Worm (Caenorhabditis elegans) whole organism, midembryonic: ENCODE data around the gene mrp-2.

ENCODE experiments used
- med-1 ChIP-seq: sonication (generic microtip); optimal IDR thresholded peaks from 2 replicates; lab custom pipeline; 2017; ENCODE audit warnings: missing genetic modification characterization, mild to moderate bottlenecking, missing compliant biosample characterization, antibody characterized with exemption, missing genetic modification reagents; ENCODE audit not compliant: insufficient read depth
- tab-1 ChIP-seq: fragments of 200-800 bp; sonication (Bioruptor generic); IDR thresholded peaks from 2 replicates; pipeline ENCODE4 v1.3.6; 2022; ENCODE audit warnings: missing genetic modification characterization, missing compliant biosample characterization
- ztf-23 ChIP-seq: fragments of 200-800 bp; sonication (Bioruptor generic); IDR thresholded peaks from 2 replicates; pipeline ENCODE4 v1.3.6; 2022; ENCODE audit warnings: missing genetic modification reagents, missing genetic modification characterization, missing compliant biosample characterization

DNA sequence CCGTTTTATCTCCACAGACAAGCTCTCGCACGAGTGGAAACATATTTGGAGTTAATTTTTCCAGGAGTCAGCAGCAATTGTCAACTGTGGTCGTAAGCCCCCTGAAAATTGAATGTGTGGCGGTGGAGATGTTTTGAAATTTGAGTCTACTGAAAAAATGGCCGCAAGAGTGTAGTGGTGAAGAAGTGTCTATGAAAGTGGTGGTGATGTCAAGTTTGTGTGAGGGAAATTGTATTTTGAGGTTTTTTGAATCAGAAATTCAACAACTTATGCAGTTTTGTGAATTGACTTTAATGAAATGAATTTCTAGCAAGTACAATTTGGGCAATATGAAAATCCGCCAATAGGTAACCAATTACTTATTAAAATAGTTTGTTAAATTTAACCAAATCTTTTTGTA, at the start of gene mrp-2:
- TF ChIP-seq ztf-23 (GFP tag; lab: Robert Waterston, UW) (no peak), med-1 (GFP tag; lab: Kevin White, UChicago) (no peak), tab-1 (no peak)
